Worm (Caenorhabditis elegans) whole organism, young adult: ENCODE results near the gene drn-1.
A peak's percentile ranks its signal among the peaks of the same experiment; 100 is the strongest.

Source experiments
- B0019.2 ChIP-seq: fragments of 200-800 bp; sonication (Bioruptor generic); conservative IDR thresholded peaks from 2 replicates; pipeline ENCODE4 v1.3.6; 2022; ENCODE audit warnings: missing genetic modification reagents, missing genetic modification characterization, missing compliant biosample characterization
- B0261.1 ChIP-seq: sonication (generic microtip); optimal IDR thresholded peaks from 2 replicates; lab custom pipeline; 2016; ENCODE audit warnings: mild to moderate bottlenecking, missing genetic modification characterization, moderate library complexity, missing compliant biosample characterization
- B0336.3 ChIP-seq: fragments of 200-800 bp; sonication (Bioruptor generic); IDR thresholded peaks from 2 replicates; pipeline ENCODE4 v1.3.6; 2022; ENCODE audit warnings: missing genetic modification characterization, missing compliant biosample characterization
- F22D6.2 ChIP-seq: sonication (generic microtip); optimal IDR thresholded peaks from 2 replicates; lab custom pipeline; 2016; ENCODE audit warnings: mild to moderate bottlenecking, missing genetic modification characterization, missing compliant biosample characterization
- F49E8.2 ChIP-seq: sonication (generic microtip); optimal IDR thresholded peaks from 3 replicates; lab custom pipeline; 2017; ENCODE audit warnings: missing genetic modification characterization, mild to moderate bottlenecking, missing compliant biosample characterization, antibody characterized with exemption, moderate library complexity; ENCODE audit not compliant: insufficient read depth
- K12H6.12 ChIP-seq: fragments of 200-800 bp; sonication (Bioruptor generic); optimal IDR thresholded peaks from 2 replicates; lab custom pipeline; 2018; ENCODE audit warnings: mild to moderate bottlenecking, missing genetic modification characterization, missing compliant biosample characterization
- Y53F4B.3 ChIP-seq: fragments of 200-800 bp; sonication (Bioruptor generic); IDR thresholded peaks from 2 replicates; pipeline ENCODE4 v1.3.6; 2022; ENCODE audit warnings: missing genetic modification reagents, missing genetic modification characterization, missing compliant biosample characterization
- Y53G8AR.9 ChIP-seq: fragments of 200-800 bp; sonication (Bioruptor generic); conservative IDR thresholded peaks from 2 replicates; pipeline ENCODE4 v1.3.6; 2022; ENCODE audit warnings: missing genetic modification reagents, missing genetic modification characterization, missing compliant biosample characterization
- Y56A3A.18 ChIP-seq: fragments of 200-800 bp; sonication (Bioruptor generic); IDR thresholded peaks from 2 replicates; pipeline ENCODE4 v1.3.6; 2022; ENCODE audit warnings: missing genetic modification reagents, missing genetic modification characterization, missing compliant biosample characterization
- Y67H2A.10 ChIP-seq: fragments of 200-800 bp; sonication (Bioruptor generic); conservative IDR thresholded peaks from 2 replicates; pipeline ENCODE4 v1.3.6; 2022; ENCODE audit warnings: missing genetic modification reagents, missing genetic modification characterization, missing compliant biosample characterization
- ZK185.1 ChIP-seq: sonication (generic microtip); optimal IDR thresholded peaks from 2 replicates; lab custom pipeline; 2016; ENCODE audit warnings: mild to moderate bottlenecking, missing genetic modification characterization, missing compliant biosample characterization; ENCODE audit not compliant: poor library complexity, severe bottlenecking
- ama-1 ChIP-seq, 3 experiments: fragments of 150-350 bp in 1 of 3; sonication (generic microtip) in 2 of 3; optimal IDR thresholded peaks; 2 replicates each; lab custom pipeline; 2014 to 2018; ENCODE audit warnings: missing biosample characterization in 2 of 3, missing genetic modification characterization in 2 of 3, missing genetic modification reagents in 2 of 3
- aptf-2 ChIP-seq: fragments of 200-800 bp; sonication (Bioruptor generic); conservative IDR thresholded peaks from 2 replicates; pipeline ENCODE4 v1.3.6; 2022; ENCODE audit warnings: missing genetic modification reagents, missing genetic modification characterization, missing compliant biosample characterization
- attf-6 ChIP-seq: fragments of 200-800 bp; sonication (Bioruptor generic); IDR thresholded peaks from 2 replicates; pipeline ENCODE4 v1.3.6; 2022; ENCODE audit warnings: missing genetic modification reagents, missing genetic modification characterization, missing compliant biosample characterization
- ceh-79 ChIP-seq: sonication (generic microtip); optimal IDR thresholded peaks from 2 replicates; lab custom pipeline; 2017; ENCODE audit warnings: mild to moderate bottlenecking, missing genetic modification characterization, missing compliant biosample characterization
- ceh-91 ChIP-seq: fragments of 200-800 bp; sonication (Bioruptor generic); IDR thresholded peaks from 2 replicates; pipeline ENCODE4 v1.3.6; 2022; ENCODE audit warnings: missing genetic modification reagents, missing genetic modification characterization, missing compliant biosample characterization
- chd-7 ChIP-seq: sonication (generic microtip); optimal IDR thresholded peaks from 2 replicates; lab custom pipeline; 2016; ENCODE audit warnings: mild to moderate bottlenecking, missing genetic modification characterization, moderate library complexity, missing compliant biosample characterization
- dox-1 ChIP-seq: fragments of 200-800 bp; sonication (Bioruptor generic); IDR thresholded peaks from 2 replicates; pipeline ENCODE4 v1.3.6; 2022; ENCODE audit warnings: missing genetic modification reagents, missing genetic modification characterization, missing compliant biosample characterization
- egl-44 ChIP-seq: fragments of 200-800 bp; sonication (Bioruptor generic); IDR thresholded peaks from 2 replicates; pipeline ENCODE4 v1.3.6; 2022; ENCODE audit warnings: missing genetic modification reagents, missing genetic modification characterization, missing compliant biosample characterization
- egrh-3 ChIP-seq: fragments of 200-800 bp; sonication (Bioruptor generic); IDR thresholded peaks from 2 replicates; pipeline ENCODE4 v1.3.6; 2022; ENCODE audit warnings: missing genetic modification reagents, missing genetic modification characterization, missing compliant biosample characterization
- ets-4 ChIP-seq: fragments of 200-800 bp; sonication (Bioruptor generic); optimal IDR thresholded peaks from 2 replicates; lab custom pipeline; 2018; ENCODE audit warnings: mild to moderate bottlenecking, missing genetic modification characterization, missing compliant biosample characterization
- gei-17 ChIP-seq: fragments of 200-800 bp; sonication (Bioruptor generic); optimal IDR thresholded peaks from 2 replicates; lab custom pipeline; 2018; ENCODE audit warnings: mild to moderate bottlenecking, missing genetic modification characterization, missing compliant biosample characterization
- him-1 ChIP-seq: sonication (generic microtip); optimal IDR thresholded peaks from 2 replicates; lab custom pipeline; 2016; ENCODE audit warnings: missing genotype, missing genetic modification reagents, missing genetic modification characterization, missing compliant biosample characterization
- hlh-26 ChIP-seq: fragments of 200-800 bp; sonication (Bioruptor generic); conservative IDR thresholded peaks from 2 replicates; pipeline ENCODE4 v1.3.6; 2022; ENCODE audit warnings: missing genetic modification reagents, missing genetic modification characterization, missing compliant biosample characterization
- lsl-1 ChIP-seq: fragments of 200-800 bp; sonication (Bioruptor generic); optimal IDR thresholded peaks from 2 replicates; lab custom pipeline; 2018; ENCODE audit warnings: mild to moderate bottlenecking, missing genetic modification characterization, moderate library complexity, missing compliant biosample characterization
- madf-3 ChIP-seq: fragments of 200-800 bp; sonication (Bioruptor generic); IDR thresholded peaks from 2 replicates; pipeline ENCODE4 v1.3.6; 2022; ENCODE audit warnings: missing genetic modification reagents, missing genetic modification characterization, missing compliant biosample characterization
- mes-4 ChIP-seq: sonication (generic microtip); optimal IDR thresholded peaks from 2 replicates; lab custom pipeline; 2016; ENCODE audit warnings: missing genotype, missing genetic modification characterization, missing compliant biosample characterization
- nfya-2 ChIP-seq: fragments of 200-800 bp; sonication (Bioruptor generic); IDR thresholded peaks from 2 replicates; pipeline ENCODE4 v1.3.6; 2022; ENCODE audit warnings: missing genetic modification reagents, missing genetic modification characterization, missing compliant biosample characterization
- nhr-27 ChIP-seq: fragments of 200-800 bp; sonication (Bioruptor generic); optimal IDR thresholded peaks from 2 replicates; lab custom pipeline; 2018; ENCODE audit warnings: mild to moderate bottlenecking, missing genetic modification characterization, moderate library complexity, missing compliant biosample characterization
- nhr-80 ChIP-seq: sonication (generic microtip); optimal IDR thresholded peaks from 2 replicates; lab custom pipeline; 2016; ENCODE audit warnings: missing genetic modification characterization, missing compliant biosample characterization
- pbrm-1 ChIP-seq: fragments of 200-800 bp; sonication (Bioruptor generic); IDR thresholded peaks from 2 replicates; pipeline ENCODE4 v1.3.6; 2022; ENCODE audit warnings: missing genetic modification reagents, missing genetic modification characterization, missing compliant biosample characterization
- rcor-1 ChIP-seq: fragments of 200-800 bp; sonication (Bioruptor generic); IDR thresholded peaks from 2 replicates; pipeline ENCODE4 v1.3.6; 2022; ENCODE audit warnings: missing genetic modification reagents, missing genetic modification characterization, missing compliant biosample characterization
- sdz-38 ChIP-seq: sonication (generic microtip); optimal IDR thresholded peaks from 2 replicates; lab custom pipeline; 2016; ENCODE audit warnings: missing genotype, missing genetic modification characterization, missing compliant biosample characterization
- sea-2 ChIP-seq: fragments of 200-800 bp; sonication (Bioruptor generic); IDR thresholded peaks from 2 replicates; pipeline ENCODE4 v1.3.6; 2022; ENCODE audit warnings: missing genetic modification characterization, missing compliant biosample characterization
- snpc-1.1 ChIP-seq: sonication (generic microtip); optimal IDR thresholded peaks from 2 replicates; lab custom pipeline; 2017; ENCODE audit warnings: missing genetic modification characterization, mild to moderate bottlenecking, missing compliant biosample characterization, antibody characterized with exemption, moderate library complexity, missing genotype, missing genetic modification reagents; ENCODE audit not compliant: insufficient read depth
- snpc-1.3 ChIP-seq: sonication (generic microtip); optimal IDR thresholded peaks from 2 replicates; lab custom pipeline; 2017; ENCODE audit warnings: missing genetic modification characterization, mild to moderate bottlenecking, missing compliant biosample characterization, antibody characterized with exemption, moderate library complexity, missing genotype, missing genetic modification reagents; ENCODE audit not compliant: insufficient read depth
- snpc-4 ChIP-seq, 5 experiments: fragments of 150-350 bp in 1 of 5; sonication (generic microtip) in 4 of 5; optimal IDR thresholded peaks; 2 replicates each; lab custom pipeline; 2014 to 2018; ENCODE audit warnings: missing genetic modification characterization in 5 of 5, missing biosample characterization in 3 of 5, antibody characterized with exemption in 2 of 5, mild to moderate bottlenecking in 2 of 5, missing compliant biosample characterization in 2 of 5, missing genotype in 2 of 5, moderate library complexity in 2 of 5, missing genetic modification reagents in 1 of 5
- sptf-2 ChIP-seq: fragments of 200-800 bp; sonication (Bioruptor generic); optimal IDR thresholded peaks from 2 replicates; lab custom pipeline; 2018; ENCODE audit warnings: mild to moderate bottlenecking, missing genetic modification characterization, missing compliant biosample characterization
- tbp1 ChIP-seq: fragments of 200-800 bp; sonication (Bioruptor generic); optimal IDR thresholded peaks from 2 replicates; lab custom pipeline; 2018; ENCODE audit warnings: mild to moderate bottlenecking, missing genetic modification characterization, missing compliant biosample characterization
- xnd-1 ChIP-seq: sonication (generic microtip); optimal IDR thresholded peaks from 2 replicates; lab custom pipeline; 2016; ENCODE audit warnings: missing genotype, missing genetic modification reagents, missing genetic modification characterization, missing compliant biosample characterization
- zim-3 ChIP-seq: sonication (generic microtip); optimal IDR thresholded peaks from 2 replicates; lab custom pipeline; 2017; ENCODE audit warnings: mild to moderate bottlenecking, missing genetic modification characterization, moderate library complexity, missing compliant biosample characterization
- ztf-25 ChIP-seq: fragments of 200-800 bp; sonication (Bioruptor generic); IDR thresholded peaks from 2 replicates; pipeline ENCODE4 v1.3.6; 2022; ENCODE audit warnings: missing genetic modification reagents, missing genetic modification characterization, missing compliant biosample characterization
- ztf-26 ChIP-seq: sonication (generic microtip); optimal IDR thresholded peaks from 2 replicates; lab custom pipeline; 2017; ENCODE audit warnings: missing genetic modification characterization, missing compliant biosample characterization
- ztf-28 ChIP-seq: fragments of 200-800 bp; sonication (Bioruptor generic); IDR thresholded peaks from 2 replicates; pipeline ENCODE4 v1.3.6; 2022; ENCODE audit warnings: missing genetic modification reagents, missing genetic modification characterization, missing compliant biosample characterization

Gene drn-1

ce11 chrII:5293287-5293850 lies 21.7 kb upstream of the drn-1 start, which contains the start of gene ZK622.1 (continued):
- TF ChIP-seq gei-17 (GFP tag; lab: Kevin White, UChicago) (no peak), egl-44 (GFP tag; lab: Robert Waterston, UW) (0 out of 2 replicates have a peak, but pooled peaks have one; percentile 56), ZK185.1 (tag; lab: Kevin White, UChicago) (peak; percentile 67), chd-7 (tag; lab: Kevin White, UChicago) (peak; percentile 5)
- TF ChIP-seq, all 124 proteins: peak for 40

ce11 chrII:5292226-5292752 lies 20.6 kb upstream of the drn-1 start, which contains the start of gene ZK622.4:
ZK622.4 (plus strand) TSS chrII:5292702.
- TF ChIP-seq ama-1 (optimal IDR thresholded peaks at IDR 0.05; lab: Kevin White, UChicago) (no peak), ama-1 (GFP tag; optimal IDR thresholded peaks at IDR 0.05; lab: Kevin White, UChicago) (peak; percentile 21 to 86), F22D6.2 (tag; lab: Kevin White, UChicago) (no peak), lsl-1 (peak; percentile 34), K12H6.12 (no peak), sea-2 (GFP tag; lab: Robert Waterston, UW) (0 out of 2 replicates have a peak, but pooled peaks have one; percentile 39), aptf-2 (GFP tag; lab: Robert Waterston, UW) (no peak), F49E8.2 (tag; lab: Kevin White, UChicago) (peak; percentile 84), egrh-3 (GFP tag; lab: Robert Waterston, UW) (peak; percentile 34; the same call in 1 of the 2 replicates), B0336.3 (GFP tag; lab: Robert Waterston, UW) (no peak), sdz-38 (no peak), B0019.2 (GFP tag; lab: Robert Waterston, UW) (no peak), nhr-80 (tag; lab: Kevin White, UChicago) (peak; percentile 22), Y56A3A.18 (GFP tag; lab: Robert Waterston, UW) (no peak; the same call in 1 of the 2 replicates), ceh-91 (GFP tag; lab: Robert Waterston, UW) (no peak), rcor-1 (GFP tag; lab: Robert Waterston, UW) (peak; percentile 49; the same call in 1 of the 2 replicates), nhr-27 (tag; lab: Kevin White, UChicago) (peak; percentile 71), ztf-25 (GFP tag; lab: Robert Waterston, UW) (no peak), Y67H2A.10 (GFP tag; lab: Robert Waterston, UW) (no peak), nfya-2 (GFP tag; lab: Robert Waterston, UW) (no peak), snpc-4 (GFP tag; optimal IDR thresholded peaks at IDR 0.05; lab: Kevin White, UChicago) (peak; percentile 55), snpc-4 (tag; optimal IDR thresholded peaks at IDR 0.05; lab: Kevin White, UChicago) (peak; percentile 26 to 65 (median 48)), hlh-26 (GFP tag; lab: Robert Waterston, UW) (no peak), B0261.1 (peak; percentile 82), ceh-79 (no peak), xnd-1 (tag; lab: Kevin White, UChicago) (no peak), ztf-26 (tag; lab: Kevin White, UChicago) (peak; percentile 0), attf-6 (GFP tag; lab: Robert Waterston, UW) (peak; percentile 64; the same call in 1 of the 2 replicates), sptf-2 (GFP tag; lab: Kevin White, UChicago) (peak; percentile 90), snpc-1.3 (peak; percentile 50), mes-4 (tag; lab: Kevin White, UChicago) (peak; percentile 21), tbp1 (GFP tag; lab: Kevin White, UChicago) (peak; percentile 92), ets-4 (no peak), zim-3 (tag; lab: Kevin White, UChicago) (peak; percentile 39), Y53G8AR.9 (no peak), him-1 (tag; lab: Kevin White, UChicago) (peak; percentile 91), dox-1 (GFP tag; lab: Robert Waterston, UW) (peak; percentile 74; the same call in 1 of the 2 replicates), snpc-1.1 (tag; lab: Kevin White, UChicago) (peak; percentile 81), Y53F4B.3 (GFP tag; lab: Robert Waterston, UW) (no peak), ztf-28 (GFP tag; lab: Robert Waterston, UW) (0 out of 2 replicates have a peak, but pooled peaks have one; percentile 63), madf-3 (no peak), pbrm-1 (peak; percentile 74)
